Fruit fly (Drosophila melanogaster): Measurements from ENCODE around the gene COX5A.
A peak's percentile ranks its signal among the peaks of the same experiment; 100 is the strongest.

The COX5A gene

dm6 chr3R:11851939-11852338, 32.8 kb downstream of the COX5A start (continued):
- TF ChIP-seq sim (GFP tag; IDR thresholded peaks at IDR 0.05) (no peak), Med (GFP tag) (no peak), CG8281 (tag; optimal IDR thresholded peaks at IDR 0.05) (no peak), CG3163 (GFP tag; optimal IDR thresholded peaks at IDR 0.05) (no peak), HLH54F (GFP tag; optimal IDR thresholded peaks at IDR 0.05) (no peak), CG7357 (GFP tag; IDR thresholded peaks at IDR 0.05) (no peak), CG12219 (GFP tag; optimal IDR thresholded peaks at IDR 0.05) (no peak), grn (GFP tag; optimal IDR thresholded peaks at IDR 0.05) (no peak), ems (GFP tag; optimal IDR thresholded peaks at IDR 0.05) (no peak), CG15601 (tag; optimal IDR thresholded peaks at IDR 0.05) (peak; percentile 73), CG11695 (GFP tag; IDR thresholded peaks at IDR 0.05) (0 out of 3 replicates have a peak, but pooled peaks have one; percentile 13), CG12769 (tag; optimal IDR thresholded peaks at IDR 0.05) (peak; percentile 34), CG4360 (GFP tag; IDR thresholded peaks at IDR 0.05) (peak; percentile 33; the same call in 1 of the 2 replicates), tio (GFP tag; optimal IDR thresholded peaks at IDR 0.05) (no peak), E2f2 (GFP tag; IDR thresholded peaks at IDR 0.05) (no peak), hth (optimal IDR thresholded peaks at IDR 0.05) (no peak), pfk (GFP tag; optimal IDR thresholded peaks at IDR 0.05) (no peak), her (GFP tag; optimal IDR thresholded peaks at IDR 0.05) (no peak), CG11456 (GFP tag; IDR thresholded peaks at IDR 0.05) (no peak), CG18476 (GFP tag; optimal IDR thresholded peaks at IDR 0.05) (no peak), CG10979 (tag; optimal IDR thresholded peaks at IDR 0.05) (peak; percentile 84), GATAe (GFP tag; conservative IDR thresholded peaks at IDR 0.05) (no peak), YL-1 (GFP tag; optimal IDR thresholded peaks at IDR 0.05) (no peak), vnd (GFP tag; IDR thresholded peaks at IDR 0.05; ENCODE audit: partially characterized antibody) (no peak), seq (GFP tag; IDR thresholded peaks at IDR 0.05) (no peak), CG7987 (GFP tag; optimal IDR thresholded peaks at IDR 0.05) (no peak), D19B (GFP tag; optimal IDR thresholded peaks at IDR 0.05) (no peak), pnt (GFP tag; optimal IDR thresholded peaks at IDR 0.05) (no peak), CG15269 (tag; optimal IDR thresholded peaks at IDR 0.05) (peak; percentile 42), CG17912 (GFP tag; optimal IDR thresholded peaks at IDR 0.05) (no peak), CG30020 (tag; optimal IDR thresholded peaks at IDR 0.05) (no peak), CG4424 (GFP tag; optimal IDR thresholded peaks at IDR 0.05) (peak; percentile 52), CG6791 (GFP tag; IDR thresholded peaks at IDR 0.05; ENCODE audit: partially characterized antibody) (no peak), lov (optimal IDR thresholded peaks at IDR 0.05) (no peak), lov (GFP tag; IDR thresholded peaks at IDR 0.05) (no peak), wdn (GFP tag; IDR thresholded peaks at IDR 0.05) (no peak), CG15514 (GFP tag; optimal IDR thresholded peaks at IDR 0.05) (no peak), Fer2 (tag; optimal IDR thresholded peaks at IDR 0.05) (no peak), CG6854 (GFP tag; optimal IDR thresholded peaks at IDR 0.05) (no peak), da (GFP tag; optimal IDR thresholded peaks at IDR 0.05) (no peak), ATbp (GFP tag; optimal IDR thresholded peaks at IDR 0.05) (peak; percentile 61), Hr3 (GFP tag; optimal IDR thresholded peaks at IDR 0.05) (peak; percentile 30), eyg (GFP tag; optimal IDR thresholded peaks at IDR 0.05) (no peak), nau (GFP tag; optimal IDR thresholded peaks at IDR 0.05) (peak; percentile 3), sug (tag; optimal IDR thresholded peaks at IDR 0.05) (no peak), CG14050 (GFP tag; IDR thresholded peaks at IDR 0.05) (no peak), CG6683 (GFP tag; optimal IDR thresholded peaks at IDR 0.05) (no peak), HmgZ (tag; optimal IDR thresholded peaks at IDR 0.05) (no peak), CG1529 (GFP tag; optimal IDR thresholded peaks at IDR 0.05) (peak; percentile 20), pros (GFP tag; optimal IDR thresholded peaks at IDR 0.05) (no peak), exex (tag; optimal IDR thresholded peaks at IDR 0.05) (no peak), Dip3 (GFP tag; optimal IDR thresholded peaks at IDR 0.05) (no peak)

Data from whole organism, embryonic.